Fruit fly (Drosophila melanogaster): Measurements from ENCODE around the gene ais.
A peak's percentile ranks its signal among the peaks of the same experiment; 100 is the strongest.

ais gene

dm6 chr3L:17757156-17758083 lies 47.1 kb downstream of the ais start (continued):
- TF ChIP-seq CG10147 (GFP tag; optimal IDR thresholded peaks at IDR 0.05): peak; percentile 11
- TF ChIP-seq CG17328 (GFP tag; IDR thresholded peaks at IDR 0.05): peak; percentile 62
- peak; percentile 21 for TF ChIP-seq CG13296 (GFP tag; optimal IDR thresholded peaks at IDR 0.05)
- TF ChIP-seq Dll (GFP tag; IDR thresholded peaks at IDR 0.05; ENCODE audit: partially characterized antibody): no peak
- TF ChIP-seq Hr78 (GFP tag; optimal IDR thresholded peaks at IDR 0.05): peak in 1 of 2 experiments; percentile 72
- peak; percentile 25 for TF ChIP-seq CG10274 (GFP tag; optimal IDR thresholded peaks at IDR 0.05)
- TF ChIP-seq CG8388 (GFP tag; optimal IDR thresholded peaks at IDR 0.05): peak; percentile 85
- TF ChIP-seq CG12299 (tag; optimal IDR thresholded peaks at IDR 0.05): peak; percentile 55
- peak; percentile 91 for TF ChIP-seq CG14710 (tag; optimal IDR thresholded peaks at IDR 0.05)
- 0 out of 2 replicates have a peak, but pooled peaks have one; percentile 19 for TF ChIP-seq CG7372 (GFP tag; IDR thresholded peaks at IDR 0.05)
- peak; percentile 82 for TF ChIP-seq CG2678 (tag; optimal IDR thresholded peaks at IDR 0.05)
- TF ChIP-seq Dbx (GFP tag; IDR thresholded peaks at IDR 0.05): no peak
- TF ChIP-seq pros (GFP tag; optimal IDR thresholded peaks at IDR 0.05): peak; percentile 88
- peak; percentile 35 for TF ChIP-seq Hey (tag; optimal IDR thresholded peaks at IDR 0.05)
- TF ChIP-seq CG17829 (tag; optimal IDR thresholded peaks at IDR 0.05): peak; percentile 92
- no peak for TF ChIP-seq CG15073 (GFP tag; optimal IDR thresholded peaks at IDR 0.05)
- peak; percentile 89 for TF ChIP-seq CG8924 (tag; optimal IDR thresholded peaks at IDR 0.05)
- peak; percentile 20; the same call in 1 of the 3 replicates for TF ChIP-seq ken (GFP tag; IDR thresholded peaks at IDR 0.05)
- TF ChIP-seq Meics (GFP tag; optimal IDR thresholded peaks at IDR 0.05): peak; percentile 29
- no peak for TF ChIP-seq tna (GFP tag; IDR thresholded peaks at IDR 0.05; ENCODE audit: partially characterized antibody)
- TF ChIP-seq crol (GFP tag; IDR thresholded peaks at IDR 0.05): peak; percentile 88
- no peak for TF ChIP-seq GATAe (GFP tag; conservative IDR thresholded peaks at IDR 0.05)
- peak; percentile 96 for TF ChIP-seq CG17361 (GFP tag; IDR thresholded peaks at IDR 0.05)
- TF ChIP-seq wor (GFP tag; IDR thresholded peaks at IDR 0.05): peak; percentile 62
- TF ChIP-seq Hmx (GFP tag; optimal IDR thresholded peaks at IDR 0.05): no peak
- TF ChIP-seq Six4 (GFP tag; optimal IDR thresholded peaks at IDR 0.05): peak; percentile 72
- TF ChIP-seq CG16813 (GFP tag; IDR thresholded peaks at IDR 0.05; ENCODE audit: partially characterized antibody): 0 out of 3 replicates have a peak, but pooled peaks have one; percentile 28
- peak; percentile 75 for TF ChIP-seq Med (GFP tag)
- TF ChIP-seq CG13424 (tag; optimal IDR thresholded peaks at IDR 0.05): peak; percentile 78
- TF ChIP-seq nerfin-2 (GFP tag; IDR thresholded peaks at IDR 0.05; ENCODE audit: partially characterized antibody): no peak
- TF ChIP-seq CG15696 (tag; optimal IDR thresholded peaks at IDR 0.05): peak; percentile 91
- peak; percentile 40 for TF ChIP-seq btn (GFP tag; optimal IDR thresholded peaks at IDR 0.05)
- peak; percentile 83 for TF ChIP-seq croc (GFP tag; conservative IDR thresholded peaks at IDR 0.05)
- TF ChIP-seq CG8944 (GFP tag; optimal IDR thresholded peaks at IDR 0.05): peak; percentile 54
- peak; percentile 71; the same call in 1 of the 2 replicates for TF ChIP-seq sisA (GFP tag; IDR thresholded peaks at IDR 0.05)
- 0 out of 2 replicates have a peak, but pooled peaks have one; percentile 50 for TF ChIP-seq sim (GFP tag; IDR thresholded peaks at IDR 0.05)
- peak; percentile 88 for TF ChIP-seq Spps (tag; optimal IDR thresholded peaks at IDR 0.05)
- peak; percentile 30 for TF ChIP-seq CG2120 (GFP tag; optimal IDR thresholded peaks at IDR 0.05)
- peak; percentile 57; the same call in 1 of the 2 replicates for TF ChIP-seq Rx (GFP tag; IDR thresholded peaks at IDR 0.05)
- peak; percentile 40; the same call in 1 of the 3 replicates for TF ChIP-seq CG6791 (GFP tag; IDR thresholded peaks at IDR 0.05; ENCODE audit: partially characterized antibody)
- peak; percentile 64 for TF ChIP-seq Atf-2 (GFP tag; optimal IDR thresholded peaks at IDR 0.05)
- peak; percentile 82 for TF ChIP-seq unpg (GFP tag; optimal IDR thresholded peaks at IDR 0.05)
- TF ChIP-seq Max (GFP tag; optimal IDR thresholded peaks at IDR 0.05): peak; percentile 76
- peak; percentile 69 for TF ChIP-seq CG1233 (GFP tag; optimal IDR thresholded peaks at IDR 0.05)
- peak; percentile 49; the same call in 1 of the 2 replicates for TF ChIP-seq danr (GFP tag; IDR thresholded peaks at IDR 0.05)
- peak; percentile 55 for TF ChIP-seq CG18764 (GFP tag; optimal IDR thresholded peaks at IDR 0.05)
- peak; percentile 52 for TF ChIP-seq CG2116 (GFP tag; optimal IDR thresholded peaks at IDR 0.05)

Measured in whole organism, embryonic.